Worm (Caenorhabditis elegans) whole organism, young adult: Measurements from ENCODE around the gene C14B9.2.
A peak's percentile ranks its signal among the peaks of the same experiment; 100 is the strongest.

ENCODE experiments used
- B0261.1 ChIP-seq: sonication (generic microtip); optimal IDR thresholded peaks from 2 replicates; lab custom pipeline; 2016; ENCODE audit warnings: mild to moderate bottlenecking, missing genetic modification characterization, moderate library complexity, missing compliant biosample characterization
- B0336.3 ChIP-seq: fragments of 200-800 bp; sonication (Bioruptor generic); IDR thresholded peaks from 2 replicates; pipeline ENCODE4 v1.3.6; 2022; ENCODE audit warnings: missing genetic modification characterization, missing compliant biosample characterization
- C06A6.2 ChIP-seq: fragments of 200-800 bp; sonication (Bioruptor generic); conservative IDR thresholded peaks from 2 replicates; pipeline ENCODE4 v1.3.6; 2022; ENCODE audit warnings: missing genetic modification characterization, missing compliant biosample characterization
- F22D6.2 ChIP-seq: sonication (generic microtip); optimal IDR thresholded peaks from 2 replicates; lab custom pipeline; 2016; ENCODE audit warnings: mild to moderate bottlenecking, missing genetic modification characterization, missing compliant biosample characterization
- F49E8.2 ChIP-seq: sonication (generic microtip); optimal IDR thresholded peaks from 3 replicates; lab custom pipeline; 2017; ENCODE audit warnings: missing genetic modification characterization, mild to moderate bottlenecking, missing compliant biosample characterization, antibody characterized with exemption, moderate library complexity; ENCODE audit not compliant: insufficient read depth
- F52B5.7 ChIP-seq: sonication (generic microtip); optimal IDR thresholded peaks from 2 replicates; lab custom pipeline; 2016; ENCODE audit warnings: mild to moderate bottlenecking, missing genetic modification characterization, missing compliant biosample characterization
- F57C9.4 ChIP-seq: sonication (generic microtip); optimal IDR thresholded peaks from 2 replicates; lab custom pipeline; 2017; ENCODE audit warnings: mild to moderate bottlenecking, missing genetic modification characterization, missing compliant biosample characterization
- K11D2.4 ChIP-seq: fragments of 200-800 bp; sonication (Bioruptor generic); IDR thresholded peaks from 2 replicates; pipeline ENCODE4 v1.3.6; 2022; ENCODE audit warnings: missing genetic modification reagents, missing genetic modification characterization, missing compliant biosample characterization
- T07F8.4 ChIP-seq: sonication (generic microtip); optimal IDR thresholded peaks from 2 replicates; lab custom pipeline; 2016; ENCODE audit warnings: mild to moderate bottlenecking, missing genetic modification characterization, moderate library complexity, missing compliant biosample characterization
- T26A5.8 ChIP-seq: sonication (generic microtip); optimal IDR thresholded peaks from 2 replicates; lab custom pipeline; 2016; ENCODE audit warnings: missing genetic modification characterization, missing compliant biosample characterization
- Y56A3A.18 ChIP-seq: fragments of 200-800 bp; sonication (Bioruptor generic); IDR thresholded peaks from 2 replicates; pipeline ENCODE4 v1.3.6; 2022; ENCODE audit warnings: missing genetic modification reagents, missing genetic modification characterization, missing compliant biosample characterization
- Y67H2A.10 ChIP-seq: fragments of 200-800 bp; sonication (Bioruptor generic); conservative IDR thresholded peaks from 2 replicates; pipeline ENCODE4 v1.3.6; 2022; ENCODE audit warnings: missing genetic modification reagents, missing genetic modification characterization, missing compliant biosample characterization
- Y79H2A.3 ChIP-seq: fragments of 200-800 bp; sonication (Bioruptor generic); conservative IDR thresholded peaks from 2 replicates; pipeline ENCODE4 v1.3.6; 2022; ENCODE audit warnings: missing genetic modification reagents, missing genetic modification characterization, missing compliant biosample characterization
- Y95B8A.8 ChIP-seq: fragments of 200-800 bp; sonication (Bioruptor generic); IDR thresholded peaks from 2 replicates; pipeline ENCODE4 v1.3.6; 2022; ENCODE audit warnings: missing genetic modification reagents, missing genetic modification characterization, missing compliant biosample characterization
- akir-1 ChIP-seq: fragments of 200-800 bp; sonication (Bioruptor generic); optimal IDR thresholded peaks from 2 replicates; lab custom pipeline; 2018; ENCODE audit warnings: mild to moderate bottlenecking, missing genetic modification characterization, moderate library complexity, missing compliant biosample characterization
- atf-7 ChIP-seq: sonication (generic microtip); optimal IDR thresholded peaks from 2 replicates; lab custom pipeline; 2017; ENCODE audit warnings: mild to moderate bottlenecking, missing genetic modification characterization, missing compliant biosample characterization
- attf-5 ChIP-seq: fragments of 200-800 bp; sonication (Bioruptor generic); optimal IDR thresholded peaks from 2 replicates; lab custom pipeline; 2018; ENCODE audit warnings: mild to moderate bottlenecking, missing genetic modification characterization, missing compliant biosample characterization
- bed-1 ChIP-seq: fragments of 200-800 bp; sonication (Bioruptor generic); IDR thresholded peaks from 2 replicates; pipeline ENCODE4 v1.3.6; 2022; ENCODE audit warnings: missing genetic modification reagents, missing genetic modification characterization, missing compliant biosample characterization
- cebp-1 ChIP-seq, 2 experiments: fragments of 200-800 bp in 1 of 2; sonication (Bioruptor generic) in 1 of 2; sonication (generic microtip) in 1 of 2; IDR thresholded peaks in 1 of 2; optimal IDR thresholded peaks in 1 of 2; 2 replicates each; pipeline versions ENCODE4 v1.3.6 to Lab custom; 2017 to 2022; ENCODE audit warnings: missing compliant biosample characterization in 2 of 2, missing genetic modification characterization in 2 of 2, mild to moderate bottlenecking in 1 of 2, missing genetic modification reagents in 1 of 2, moderate library complexity in 1 of 2
- ceh-27 ChIP-seq: fragments of 200-800 bp; sonication (Bioruptor generic); optimal IDR thresholded peaks from 2 replicates; lab custom pipeline; 2018; ENCODE audit warnings: mild to moderate bottlenecking, missing genetic modification characterization, moderate library complexity, missing compliant biosample characterization
- chd-7 ChIP-seq: sonication (generic microtip); optimal IDR thresholded peaks from 2 replicates; lab custom pipeline; 2016; ENCODE audit warnings: mild to moderate bottlenecking, missing genetic modification characterization, moderate library complexity, missing compliant biosample characterization
- dpff-1 ChIP-seq: sonication (generic microtip); optimal IDR thresholded peaks from 2 replicates; lab custom pipeline; 2017; ENCODE audit warnings: mild to moderate bottlenecking, missing genetic modification characterization, missing compliant biosample characterization
- dpl-1 ChIP-seq: fragments of 150-350 bp; optimal IDR thresholded peaks from 2 replicates; lab custom pipeline; 2014; ENCODE audit warnings: missing biosample characterization, missing genetic modification reagents, missing genetic modification characterization
- egl-44 ChIP-seq: fragments of 200-800 bp; sonication (Bioruptor generic); IDR thresholded peaks from 2 replicates; pipeline ENCODE4 v1.3.6; 2022; ENCODE audit warnings: missing genetic modification reagents, missing genetic modification characterization, missing compliant biosample characterization
- hlh-26 ChIP-seq: fragments of 200-800 bp; sonication (Bioruptor generic); conservative IDR thresholded peaks from 2 replicates; pipeline ENCODE4 v1.3.6; 2022; ENCODE audit warnings: missing genetic modification reagents, missing genetic modification characterization, missing compliant biosample characterization
- lin-35 ChIP-seq, 3 experiments: fragments of 150-350 bp in 2 of 3; sonication (generic microtip) in 1 of 3; optimal IDR thresholded peaks; 2 replicates each; lab custom pipeline; 2014 to 2018; ENCODE audit warnings: missing biosample characterization in 3 of 3, missing genetic modification characterization in 3 of 3, missing genetic modification reagents in 3 of 3
- madf-6 ChIP-seq: fragments of 200-800 bp; sonication (Bioruptor generic); IDR thresholded peaks from 2 replicates; pipeline ENCODE4 v1.3.6; 2022; ENCODE audit warnings: missing genetic modification reagents, missing genetic modification characterization, missing compliant biosample characterization
- madf-8 ChIP-seq: fragments of 200-800 bp; sonication (Bioruptor generic); conservative IDR thresholded peaks from 2 replicates; pipeline ENCODE4 v1.3.6; 2022; ENCODE audit warnings: missing genetic modification reagents, missing genetic modification characterization, missing compliant biosample characterization
- mel-28 ChIP-seq: sonication (generic microtip); optimal IDR thresholded peaks from 2 replicates; lab custom pipeline; 2016; ENCODE audit warnings: borderline replicate concordance, mild to moderate bottlenecking, missing genetic modification characterization, missing compliant biosample characterization
- nfya-2 ChIP-seq: fragments of 200-800 bp; sonication (Bioruptor generic); IDR thresholded peaks from 2 replicates; pipeline ENCODE4 v1.3.6; 2022; ENCODE audit warnings: missing genetic modification reagents, missing genetic modification characterization, missing compliant biosample characterization
- nfyb-1 ChIP-seq: fragments of 200-800 bp; sonication (Bioruptor generic); IDR thresholded peaks from 2 replicates; pipeline ENCODE4 v1.3.6; 2022; ENCODE audit warnings: missing genetic modification reagents, missing genetic modification characterization, missing compliant biosample characterization
- nhr-80 ChIP-seq: sonication (generic microtip); optimal IDR thresholded peaks from 2 replicates; lab custom pipeline; 2016; ENCODE audit warnings: missing genetic modification characterization, missing compliant biosample characterization
- rcor-1 ChIP-seq: fragments of 200-800 bp; sonication (Bioruptor generic); IDR thresholded peaks from 2 replicates; pipeline ENCODE4 v1.3.6; 2022; ENCODE audit warnings: missing genetic modification reagents, missing genetic modification characterization, missing compliant biosample characterization
- repo-1 ChIP-seq: sonication (generic microtip); optimal IDR thresholded peaks from 2 replicates; lab custom pipeline; 2017; ENCODE audit warnings: mild to moderate bottlenecking, missing genetic modification characterization, missing compliant biosample characterization
- rpc-1 ChIP-seq, 2 experiments: fragments of 150-350 bp in 1 of 2; sonication (generic microtip) in 1 of 2; optimal IDR thresholded peaks; 2 replicates each; lab custom pipeline; 2014 to 2018; ENCODE audit warnings: missing biosample characterization in 1 of 2, missing genetic modification characterization in 1 of 2, missing genetic modification reagents in 1 of 2, missing genotype in 1 of 2
- snpc-1.3 ChIP-seq: sonication (generic microtip); optimal IDR thresholded peaks from 2 replicates; lab custom pipeline; 2017; ENCODE audit warnings: missing genetic modification characterization, mild to moderate bottlenecking, missing compliant biosample characterization, antibody characterized with exemption, moderate library complexity, missing genotype, missing genetic modification reagents; ENCODE audit not compliant: insufficient read depth
- snpc-4 ChIP-seq, 5 experiments: fragments of 150-350 bp in 1 of 5; sonication (generic microtip) in 4 of 5; optimal IDR thresholded peaks; 2 replicates each; lab custom pipeline; 2014 to 2018; ENCODE audit warnings: missing genetic modification characterization in 5 of 5, missing biosample characterization in 3 of 5, antibody characterized with exemption in 2 of 5, mild to moderate bottlenecking in 2 of 5, missing compliant biosample characterization in 2 of 5, missing genotype in 2 of 5, moderate library complexity in 2 of 5, missing genetic modification reagents in 1 of 5
- sptf-2 ChIP-seq: fragments of 200-800 bp; sonication (Bioruptor generic); optimal IDR thresholded peaks from 2 replicates; lab custom pipeline; 2018; ENCODE audit warnings: mild to moderate bottlenecking, missing genetic modification characterization, missing compliant biosample characterization
- tbp1 ChIP-seq: fragments of 200-800 bp; sonication (Bioruptor generic); optimal IDR thresholded peaks from 2 replicates; lab custom pipeline; 2018; ENCODE audit warnings: mild to moderate bottlenecking, missing genetic modification characterization, missing compliant biosample characterization
- unc-62 ChIP-seq: fragments of 150-350 bp; optimal IDR thresholded peaks from 2 replicates; lab custom pipeline; 2014; ENCODE audit warnings: missing biosample characterization, missing genetic modification reagents, missing genetic modification characterization
- xnd-1 ChIP-seq: sonication (generic microtip); optimal IDR thresholded peaks from 2 replicates; lab custom pipeline; 2016; ENCODE audit warnings: missing genotype, missing genetic modification reagents, missing genetic modification characterization, missing compliant biosample characterization
- zfh-2 ChIP-seq: fragments of 200-800 bp; sonication (Bioruptor generic); conservative IDR thresholded peaks from 2 replicates; pipeline ENCODE4 v1.3.6; 2022; ENCODE audit warnings: missing genetic modification reagents, missing genetic modification characterization, missing compliant biosample characterization
- ztf-25 ChIP-seq: fragments of 200-800 bp; sonication (Bioruptor generic); IDR thresholded peaks from 2 replicates; pipeline ENCODE4 v1.3.6; 2022; ENCODE audit warnings: missing genetic modification reagents, missing genetic modification characterization, missing compliant biosample characterization
- ztf-26 ChIP-seq: sonication (generic microtip); optimal IDR thresholded peaks from 2 replicates; lab custom pipeline; 2017; ENCODE audit warnings: missing genetic modification characterization, missing compliant biosample characterization
- ztf-28 ChIP-seq: fragments of 200-800 bp; sonication (Bioruptor generic); IDR thresholded peaks from 2 replicates; pipeline ENCODE4 v1.3.6; 2022; ENCODE audit warnings: missing genetic modification reagents, missing genetic modification characterization, missing compliant biosample characterization
- ztf-3 ChIP-seq: fragments of 200-800 bp; sonication (Bioruptor generic); optimal IDR thresholded peaks from 2 replicates; lab custom pipeline; 2018; ENCODE audit warnings: mild to moderate bottlenecking, missing genetic modification characterization, missing compliant biosample characterization
- ztf-6 ChIP-seq: fragments of 200-800 bp; sonication (Bioruptor generic); IDR thresholded peaks from 2 replicates; pipeline ENCODE4 v1.3.6; 2022; ENCODE audit warnings: missing genetic modification reagents, missing genetic modification characterization, missing compliant biosample characterization

The C14B9.2 gene

ce11 chrIII:8129195-8129594, 4.3 kb upstream of the C14B9.2 start (continued):
- TF ChIP-seq akir-1 (GFP tag; lab: Kevin White, UChicago): no peak
- TF ChIP-seq rpc-1 (optimal IDR thresholded peaks at IDR 0.05; lab: Kevin White, UChicago): no peak
- TF ChIP-seq rpc-1 (tag; optimal IDR thresholded peaks at IDR 0.05; lab: Kevin White, UChicago): no peak
- TF ChIP-seq ztf-6: no peak
- 0 out of 2 replicates have a peak, but pooled peaks have one; percentile 12 for TF ChIP-seq nfya-2 (GFP tag; lab: Robert Waterston, UW)
- no peak for TF ChIP-seq repo-1
- no peak for TF ChIP-seq atf-7
- no peak for TF ChIP-seq dpl-1 (GFP tag; lab: Kevin White, UChicago)
- no peak for TF ChIP-seq Y79H2A.3 (GFP tag; lab: Robert Waterston, UW)
- no peak for TF ChIP-seq dpff-1
- no peak for TF ChIP-seq F22D6.2 (tag; lab: Kevin White, UChicago)
- TF ChIP-seq ztf-28 (GFP tag; lab: Robert Waterston, UW): no peak
- TF ChIP-seq nfyb-1 (GFP tag; lab: Robert Waterston, UW): peak; percentile 50; the same call in 1 of the 2 replicates
- no peak for TF ChIP-seq ztf-25 (GFP tag; lab: Robert Waterston, UW)
- peak; percentile 73 for TF ChIP-seq madf-6 (GFP tag; lab: Robert Waterston, UW)
- TF ChIP-seq mel-28 (tag; lab: Kevin White, UChicago): no peak
- TF ChIP-seq Y56A3A.18 (GFP tag; lab: Robert Waterston, UW): 0 out of 2 replicates have a peak, but pooled peaks have one; percentile 54
- TF ChIP-seq egl-44: no peak
- TF ChIP-seq unc-62 (GFP tag; lab: Kevin White, UChicago): no peak
- TF ChIP-seq bed-1 (GFP tag; lab: Robert Waterston, UW): no peak
- 0 out of 2 replicates have a peak, but pooled peaks have one; percentile 9 for TF ChIP-seq madf-8 (GFP tag; lab: Robert Waterston, UW)
- TF ChIP-seq T26A5.8 (tag; lab: Kevin White, UChicago): no peak
- no peak for TF ChIP-seq xnd-1
- TF ChIP-seq F57C9.4 (tag; lab: Kevin White, UChicago): no peak
- peak; percentile 64; the same call in 1 of the 2 replicates for TF ChIP-seq B0336.3
- no peak for TF ChIP-seq snpc-1.3 (tag; lab: Kevin White, UChicago)
- TF ChIP-seq K11D2.4 (GFP tag; lab: Robert Waterston, UW): no peak
- no peak for TF ChIP-seq lin-35 (GFP tag; optimal IDR thresholded peaks at IDR 0.05; lab: Kevin White, UChicago)
- TF ChIP-seq hlh-26 (GFP tag; lab: Robert Waterston, UW): no peak
- no peak for TF ChIP-seq B0261.1 (tag; lab: Kevin White, UChicago)
- peak; percentile 68; the same call in 1 of the 2 replicates for TF ChIP-seq rcor-1
- peak; percentile 32 for TF ChIP-seq tbp1 (GFP tag; lab: Kevin White, UChicago)
- no peak for TF ChIP-seq T07F8.4 (tag; lab: Kevin White, UChicago)
- TF ChIP-seq F49E8.2: peak; percentile 67
- no peak for TF ChIP-seq ztf-26 (tag; lab: Kevin White, UChicago)
- no peak for TF ChIP-seq F52B5.7 (tag; lab: Kevin White, UChicago)
- no peak for TF ChIP-seq Y95B8A.8 (GFP tag; lab: Robert Waterston, UW)
- TF ChIP-seq zfh-2: no peak
- no peak for TF ChIP-seq cebp-1 (GFP tag; IDR thresholded peaks at IDR 0.05; lab: Robert Waterston, UW)
- peak; percentile 6 for TF ChIP-seq cebp-1 (tag; optimal IDR thresholded peaks at IDR 0.05; lab: Kevin White, UChicago)
- no peak for TF ChIP-seq ceh-27 (GFP tag; lab: Kevin White, UChicago)
- TF ChIP-seq snpc-4 (GFP tag; optimal IDR thresholded peaks at IDR 0.05; lab: Kevin White, UChicago): no peak
- peak in 2 of 4 experiments; percentile 8 to 29 for TF ChIP-seq snpc-4 (tag; optimal IDR thresholded peaks at IDR 0.05; lab: Kevin White, UChicago)
- TF ChIP-seq chd-7 (tag; lab: Kevin White, UChicago): no peak
- no peak for TF ChIP-seq nhr-80
- TF ChIP-seq Y67H2A.10 (GFP tag; lab: Robert Waterston, UW): no peak
- no peak for TF ChIP-seq ztf-3 (GFP tag; lab: Kevin White, UChicago)
- TF ChIP-seq sptf-2 (GFP tag; lab: Kevin White, UChicago): no peak
- TF ChIP-seq C06A6.2 (GFP tag; lab: Robert Waterston, UW): no peak
- TF ChIP-seq attf-5: no peak
